In genomic region chrX:15023826-15024545, dm6 we compare ENCODE assay signal across 1 fruit fly cellular context.
TF ChIP-seq lines count a peak whose summit lies in the region.

Gene be, plus strand, starts transcription at chrX:15024436.

TF ChIP-seq in whole organism, embryonic, 481 proteins besides CTCF, POLR2A, EP300 and RAD21 (continued from another document and continues in another):
- TF ChIP-seq CG33557 (GFP tag; optimal IDR thresholded peaks at IDR 0.05; lab: Kevin White, UChicago) (peak; percentile 85), zfh2 (GFP tag; optimal IDR thresholded peaks at IDR 0.05; lab: Kevin White, UChicago) (no peak), Mrtf (GFP tag; IDR thresholded peaks at IDR 0.05; lab: Robert Waterston, UW) (0 out of 3 replicates have a peak, but pooled peaks have one; percentile 26), Camta (GFP tag; optimal IDR thresholded peaks at IDR 0.05; lab: Kevin White, UChicago) (no peak), ro (GFP tag; IDR thresholded peaks at IDR 0.05; lab: Robert Waterston, UW) (peak; percentile 40; the same call in 1 of the 2 replicates), CG1832 (GFP tag; optimal IDR thresholded peaks at IDR 0.05; lab: Kevin White, UChicago) (no peak), Bteb2 (GFP tag; optimal IDR thresholded peaks at IDR 0.05; lab: Kevin White, UChicago) (no peak), CG7963 (GFP tag; IDR thresholded peaks at IDR 0.05; lab: Robert Waterston, UW; ENCODE audit: partially characterized antibody) (no peak), toy (GFP tag; IDR thresholded peaks at IDR 0.05; lab: Robert Waterston, UW) (no peak), Chrac-16 (GFP tag; optimal IDR thresholded peaks at IDR 0.05; lab: Kevin White, UChicago) (peak; percentile 41), usp (GFP tag; optimal IDR thresholded peaks at IDR 0.05; lab: Kevin White, UChicago) (no peak), CG3995 (GFP tag; optimal IDR thresholded peaks at IDR 0.05; lab: Kevin White, UChicago) (no peak), ranshi (GFP tag; IDR thresholded peaks at IDR 0.05; lab: Robert Waterston, UW) (peak; percentile 23), CG6683 (GFP tag; optimal IDR thresholded peaks at IDR 0.05; lab: Kevin White, UChicago) (peak; percentile 40), pb (GFP tag; optimal IDR thresholded peaks at IDR 0.05; lab: Kevin White, UChicago) (no peak), CG18619 (GFP tag; optimal IDR thresholded peaks at IDR 0.05; lab: Kevin White, UChicago) (peak; percentile 63), CG10654 (GFP tag; optimal IDR thresholded peaks at IDR 0.05; lab: Kevin White, UChicago) (peak; percentile 21), amos (GFP tag; IDR thresholded peaks at IDR 0.05; lab: Robert Waterston, UW; ENCODE audit: partially characterized antibody) (no peak), Eip74EF (GFP tag; optimal IDR thresholded peaks at IDR 0.05; lab: Kevin White, UChicago) (peak in 1 of 2 experiments; percentile 50), Nf-YB (GFP tag; optimal IDR thresholded peaks at IDR 0.05; lab: Kevin White, UChicago) (peak; percentile 73), PHDP (tag; optimal IDR thresholded peaks at IDR 0.05; lab: Kevin White, UChicago) (peak; percentile 62), lilli (GFP tag; optimal IDR thresholded peaks at IDR 0.05; lab: Kevin White, UChicago) (no peak), CG15696 (tag; optimal IDR thresholded peaks at IDR 0.05; lab: Kevin White, UChicago) (peak; percentile 76), dm (GFP tag; optimal IDR thresholded peaks at IDR 0.05; lab: Kevin White, UChicago) (no peak), cwo (GFP tag; optimal IDR thresholded peaks at IDR 0.05; lab: Kevin White, UChicago) (peak; percentile 49), CG15073 (GFP tag; optimal IDR thresholded peaks at IDR 0.05; lab: Kevin White, UChicago) (no peak), CG16815 (GFP tag; optimal IDR thresholded peaks at IDR 0.05; lab: Kevin White, UChicago) (peak; percentile 52), CG7745 (tag; optimal IDR thresholded peaks at IDR 0.05; lab: Kevin White, UChicago) (no peak), ken (GFP tag; IDR thresholded peaks at IDR 0.05; lab: Robert Waterston, UW) (no peak), peb (GFP tag; IDR thresholded peaks at IDR 0.05; lab: Robert Waterston, UW) (no peak), scrt (GFP tag; optimal IDR thresholded peaks at IDR 0.05; lab: Kevin White, UChicago) (no peak), kay (GFP tag; optimal IDR thresholded peaks at IDR 0.05; lab: Kevin White, UChicago) (no peak), odd (GFP tag; optimal IDR thresholded peaks at IDR 0.05; lab: Kevin White, UChicago) (peak; percentile 68), vnd (GFP tag; IDR thresholded peaks at IDR 0.05; lab: Robert Waterston, UW; ENCODE audit: partially characterized antibody) (no peak), Optix (GFP tag; IDR thresholded peaks at IDR 0.05; lab: Robert Waterston, UW) (no peak), CG7271 (tag; optimal IDR thresholded peaks at IDR 0.05; lab: Kevin White, UChicago) (no peak), grau (tag; optimal IDR thresholded peaks at IDR 0.05; lab: Kevin White, UChicago) (peak; percentile 86), CG34224 (GFP tag; IDR thresholded peaks at IDR 0.05; lab: Robert Waterston, UW; ENCODE audit: partially characterized antibody) (no peak), mam (GFP tag; optimal IDR thresholded peaks at IDR 0.05; lab: Kevin White, UChicago) (no peak), mld (GFP tag; IDR thresholded peaks at IDR 0.05; lab: Robert Waterston, UW; ENCODE audit: partially characterized antibody) (no peak), NC2β (GFP tag; optimal IDR thresholded peaks at IDR 0.05; lab: Kevin White, UChicago) (no peak), tio (GFP tag; optimal IDR thresholded peaks at IDR 0.05; lab: Kevin White, UChicago) (peak; percentile 16), klu (GFP tag; IDR thresholded peaks at IDR 0.05; lab: Robert Waterston, UW) (peak; percentile 32; the same call in 1 of the 2 replicates), Side (GFP tag; optimal IDR thresholded peaks at IDR 0.05; lab: Kevin White, UChicago) (no peak), TFAM (GFP tag; optimal IDR thresholded peaks at IDR 0.05; lab: Kevin White, UChicago) (no peak), Stat92E (GFP tag; optimal IDR thresholded peaks at IDR 0.05; lab: Kevin White, UChicago) (no peak), bcd (GFP tag; optimal IDR thresholded peaks at IDR 0.05; lab: Kevin White, UChicago) (peak; percentile 64), CG10274 (GFP tag; optimal IDR thresholded peaks at IDR 0.05; lab: Kevin White, UChicago) (no peak), Rx (GFP tag; IDR thresholded peaks at IDR 0.05; lab: Robert Waterston, UW) (no peak), CG11398 (GFP tag; optimal IDR thresholded peaks at IDR 0.05; lab: Kevin White, UChicago) (no peak), bowl (GFP tag; IDR thresholded peaks at IDR 0.05; lab: Robert Waterston, UW) (no peak), Hand (GFP tag; optimal IDR thresholded peaks at IDR 0.05; lab: Kevin White, UChicago) (no peak), gce (GFP tag; IDR thresholded peaks at IDR 0.05; lab: Robert Waterston, UW) (0 out of 3 replicates have a peak, but pooled peaks have one; percentile 15), oc (tag; optimal IDR thresholded peaks at IDR 0.05; lab: Kevin White, UChicago) (no peak), sug (tag; optimal IDR thresholded peaks at IDR 0.05; lab: Kevin White, UChicago) (peak; percentile 66), Elba2 (GFP tag; optimal IDR thresholded peaks at IDR 0.05; lab: Kevin White, UChicago) (no peak), Kr (GFP tag; optimal IDR thresholded peaks at IDR 0.05; lab: Kevin White, UChicago) (no peak), CG11093 (GFP tag; IDR thresholded peaks at IDR 0.05; lab: Robert Waterston, UW) (0 out of 3 replicates have a peak, but pooled peaks have one; percentile 24), gsb (GFP tag; IDR thresholded peaks at IDR 0.05; lab: Robert Waterston, UW) (no peak), CG6765 (GFP tag; optimal IDR thresholded peaks at IDR 0.05; lab: Kevin White, UChicago) (peak; percentile 26), Hmr (GFP tag; optimal IDR thresholded peaks at IDR 0.05; lab: Kevin White, UChicago) (peak; percentile 48), CG12071 (GFP tag; optimal IDR thresholded peaks at IDR 0.05; lab: Kevin White, UChicago) (no peak), CG32772 (GFP tag; IDR thresholded peaks at IDR 0.05; lab: Robert Waterston, UW) (no peak; the same call in 1 of the 2 replicates), bigmax (GFP tag; optimal IDR thresholded peaks at IDR 0.05; lab: Kevin White, UChicago) (no peak), insv (GFP tag; optimal IDR thresholded peaks at IDR 0.05; lab: Kevin White, UChicago) (peak in 1 of 2 experiments; percentile 25), MTF-1 (GFP tag; optimal IDR thresholded peaks at IDR 0.05; lab: Kevin White, UChicago; ENCODE audit: borderline replicate concordance) (no peak), Ptx1 (GFP tag; IDR thresholded peaks at IDR 0.05; lab: Robert Waterston, UW) (peak; percentile 71), pan (optimal IDR thresholded peaks at IDR 0.05; lab: Kevin White, UChicago) (no peak), pan (GFP tag; optimal IDR thresholded peaks at IDR 0.05 in 1 of 2, IDR thresholded peaks at IDR 0.05 in 1 of 2) (no peak), Deaf1 (tag; optimal IDR thresholded peaks at IDR 0.05; lab: Kevin White, UChicago) (peak; percentile 63), da (GFP tag; optimal IDR thresholded peaks at IDR 0.05; lab: Kevin White, UChicago) (no peak), CG31224 (GFP tag; IDR thresholded peaks at IDR 0.05; lab: Robert Waterston, UW) (peak; percentile 49), Mad (GFP tag; optimal IDR thresholded peaks at IDR 0.05; lab: Kevin White, UChicago) (no peak), B-H2 (GFP tag; optimal IDR thresholded peaks at IDR 0.05; lab: Kevin White, UChicago) (peak; percentile 14), Oli (tag; optimal IDR thresholded peaks at IDR 0.05; lab: Kevin White, UChicago) (peak; percentile 66), CG8478 (optimal IDR thresholded peaks at IDR 0.05; lab: Kevin White, UChicago) (no peak), stwl (tag; optimal IDR thresholded peaks at IDR 0.05; lab: Kevin White, UChicago) (no peak), CG1602 (GFP tag; optimal IDR thresholded peaks at IDR 0.05; lab: Kevin White, UChicago) (peak; percentile 57), CG10979 (tag; optimal IDR thresholded peaks at IDR 0.05; lab: Kevin White, UChicago) (peak; percentile 85), Nf-YC (tag; optimal IDR thresholded peaks at IDR 0.05; lab: Kevin White, UChicago) (peak; percentile 83), CG9932 (GFP tag; IDR thresholded peaks at IDR 0.05; lab: Robert Waterston, UW) (peak; percentile 69), CG43689 (GFP tag; IDR thresholded peaks at IDR 0.05; lab: Robert Waterston, UW) (no peak), Asciz (GFP tag; optimal IDR thresholded peaks at IDR 0.05; lab: Kevin White, UChicago) (peak; percentile 28), gcm (GFP tag; optimal IDR thresholded peaks at IDR 0.05; lab: Kevin White, UChicago) (peak; percentile 55), dmrt99B (tag; optimal IDR thresholded peaks at IDR 0.05; lab: Kevin White, UChicago) (peak; percentile 84), Lpt (GFP tag; optimal IDR thresholded peaks at IDR 0.05; lab: Kevin White, UChicago) (no peak), jumu (GFP tag; optimal IDR thresholded peaks at IDR 0.05; lab: Kevin White, UChicago) (no peak), wor (GFP tag; IDR thresholded peaks at IDR 0.05; lab: Robert Waterston, UW) (peak; percentile 36; the same call in 1 of the 2 replicates), CG3065 (GFP tag; optimal IDR thresholded peaks at IDR 0.05; lab: Kevin White, UChicago) (peak; percentile 4), Fer1 (GFP tag; optimal IDR thresholded peaks at IDR 0.05; lab: Kevin White, UChicago) (peak; percentile 22), trh (GFP tag; optimal IDR thresholded peaks at IDR 0.05; lab: Kevin White, UChicago) (no peak), CG6175 (GFP tag; IDR thresholded peaks at IDR 0.05; lab: Robert Waterston, UW) (no peak), run (tag; optimal IDR thresholded peaks at IDR 0.05; lab: Kevin White, UChicago) (peak; percentile 44), HLHmδ (GFP tag; optimal IDR thresholded peaks at IDR 0.05; lab: Kevin White, UChicago) (peak; percentile 42), org-1 (GFP tag; optimal IDR thresholded peaks at IDR 0.05; lab: Kevin White, UChicago) (peak; percentile 19), CkIIα-i1 (GFP tag; IDR thresholded peaks at IDR 0.05; lab: Robert Waterston, UW) (no peak), CG10565 (GFP tag; optimal IDR thresholded peaks at IDR 0.05; lab: Kevin White, UChicago) (no peak), HmgZ (tag; optimal IDR thresholded peaks at IDR 0.05; lab: Kevin White, UChicago) (no peak), Atf3 (GFP tag; optimal IDR thresholded peaks at IDR 0.05; lab: Kevin White, UChicago) (no peak), CG7372 (GFP tag; IDR thresholded peaks at IDR 0.05; lab: Robert Waterston, UW) (no peak; the same call in 1 of the 2 replicates), sr (GFP tag; IDR thresholded peaks at IDR 0.05; lab: Robert Waterston, UW) (no peak), CG15514 (GFP tag; optimal IDR thresholded peaks at IDR 0.05; lab: Kevin White, UChicago) (no peak), CG1603 (tag; optimal IDR thresholded peaks at IDR 0.05; lab: Kevin White, UChicago) (no peak), CG18476 (GFP tag; optimal IDR thresholded peaks at IDR 0.05; lab: Kevin White, UChicago) (no peak), pnt (GFP tag; optimal IDR thresholded peaks at IDR 0.05; lab: Kevin White, UChicago) (no peak), Antp (GFP tag; optimal IDR thresholded peaks at IDR 0.05; lab: Kevin White, UChicago) (no peak), cad (GFP tag; optimal IDR thresholded peaks at IDR 0.05; lab: Kevin White, UChicago) (no peak), Tbp (GFP tag; optimal IDR thresholded peaks at IDR 0.05; lab: Kevin White, UChicago) (no peak), CG6654 (GFP tag; optimal IDR thresholded peaks at IDR 0.05; lab: Kevin White, UChicago) (no peak), Dip2 (GFP tag; IDR thresholded peaks at IDR 0.05; lab: Robert Waterston, UW) (no peak), CG12391 (tag; optimal IDR thresholded peaks at IDR 0.05; lab: Kevin White, UChicago) (peak; percentile 88), Nf-YA (GFP tag; IDR thresholded peaks at IDR 0.05; lab: Robert Waterston, UW) (0 out of 2 replicates have a peak, but pooled peaks have one; percentile 16), CG6254 (GFP tag; optimal IDR thresholded peaks at IDR 0.05; lab: Kevin White, UChicago) (no peak), ash1 (GFP tag; optimal IDR thresholded peaks at IDR 0.05; lab: Kevin White, UChicago) (no peak), CG12236 (GFP tag; optimal IDR thresholded peaks at IDR 0.05; lab: Kevin White, UChicago) (no peak), Hey (tag; optimal IDR thresholded peaks at IDR 0.05; lab: Kevin White, UChicago) (no peak), Dbx (GFP tag; IDR thresholded peaks at IDR 0.05; lab: Robert Waterston, UW) (0 out of 3 replicates have a peak, but pooled peaks have one; percentile 53), Hr3 (GFP tag; optimal IDR thresholded peaks at IDR 0.05; lab: Kevin White, UChicago) (peak; percentile 77), CG17186 (GFP tag; optimal IDR thresholded peaks at IDR 0.05; lab: Kevin White, UChicago) (no peak), CG17612 (GFP tag; IDR thresholded peaks at IDR 0.05; lab: Robert Waterston, UW) (no peak), CG31365 (tag; optimal IDR thresholded peaks at IDR 0.05; lab: Kevin White, UChicago) (no peak), chinmo (GFP tag; IDR thresholded peaks at IDR 0.05; lab: Robert Waterston, UW; ENCODE audit: partially characterized antibody) (peak; percentile 69; the same call in 1 of the 4 replicates), HHEX (GFP tag; optimal IDR thresholded peaks at IDR 0.05; lab: Kevin White, UChicago) (peak; percentile 29), nerfin-2 (GFP tag; IDR thresholded peaks at IDR 0.05; lab: Robert Waterston, UW; ENCODE audit: partially characterized antibody) (no peak), Vsx1 (GFP tag; optimal IDR thresholded peaks at IDR 0.05; lab: Kevin White, UChicago) (no peak), fd64A (GFP tag; optimal IDR thresholded peaks at IDR 0.05; lab: Kevin White, UChicago) (no peak), CG4707 (GFP tag; optimal IDR thresholded peaks at IDR 0.05; lab: Kevin White, UChicago) (peak; percentile 3), caup (GFP tag; optimal IDR thresholded peaks at IDR 0.05; lab: Kevin White, UChicago; ENCODE audit: severe bottlenecking) (peak; percentile 9), Rfx (GFP tag; IDR thresholded peaks at IDR 0.05; lab: Robert Waterston, UW) (peak; percentile 41), sob (GFP tag; IDR thresholded peaks at IDR 0.05; lab: Robert Waterston, UW) (peak; percentile 37; the same call in 1 of the 2 replicates), cg (GFP tag; optimal IDR thresholded peaks at IDR 0.05; lab: Kevin White, UChicago) (no peak), pho (GFP tag; optimal IDR thresholded peaks at IDR 0.05; lab: Kevin White, UChicago) (no peak), CG7928 (GFP tag; optimal IDR thresholded peaks at IDR 0.05; lab: Kevin White, UChicago) (no peak)
